Fruit fly (Drosophila melanogaster): Measurements from ENCODE around the gene CG2909.

- TF ChIP-seq CTCF (optimal IDR thresholded peaks at IDR 0.05) = peak in 1 of 2 experiments; percentile 21
- TF ChIP-seq CG8478 (optimal IDR thresholded peaks at IDR 0.05) = no peak
These were observed 508 bp upstream of the CG2909 start, which contains the start of gene alpha-Man-Ia for dm6 chrX:10325567-10326345.
